Worm (Caenorhabditis elegans): ENCODE measurements around the gene C50H2.13.

DNA sequence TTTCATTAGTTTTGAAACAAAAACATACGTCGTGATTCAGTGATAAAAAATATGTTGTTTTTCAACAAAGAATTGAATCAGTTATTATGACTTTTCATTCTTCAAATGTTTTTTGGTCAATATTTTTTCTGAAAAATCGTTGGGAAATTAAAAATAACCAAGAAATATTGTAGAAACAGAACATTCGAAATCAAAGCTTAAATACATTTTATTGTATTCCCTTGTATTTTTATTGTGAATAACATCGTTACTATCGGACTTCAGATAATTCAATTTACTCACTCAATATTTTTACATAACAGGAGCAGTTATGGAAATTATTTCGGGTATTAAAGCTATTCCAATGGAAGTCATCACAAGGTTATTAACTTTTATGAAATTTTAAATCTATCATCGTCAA, 9.7 kb upstream of the C50H2.13 start, which contains the start of gene C50H2.4:
- no peak for TF ChIP-seq him-1 (tag; optimal IDR thresholded peaks at IDR 0.05)
- no peak for TF ChIP-seq W03F9.2 (tag; optimal IDR thresholded peaks at IDR 0.05)
- TF ChIP-seq dao-5 (tag; optimal IDR thresholded peaks at IDR 0.05) = no peak

Data from whole organism, L4/young adult.